Worm (Caenorhabditis elegans): ENCODE measurements around the gene W04D12.1.

W04D12.1 gene

DNA sequence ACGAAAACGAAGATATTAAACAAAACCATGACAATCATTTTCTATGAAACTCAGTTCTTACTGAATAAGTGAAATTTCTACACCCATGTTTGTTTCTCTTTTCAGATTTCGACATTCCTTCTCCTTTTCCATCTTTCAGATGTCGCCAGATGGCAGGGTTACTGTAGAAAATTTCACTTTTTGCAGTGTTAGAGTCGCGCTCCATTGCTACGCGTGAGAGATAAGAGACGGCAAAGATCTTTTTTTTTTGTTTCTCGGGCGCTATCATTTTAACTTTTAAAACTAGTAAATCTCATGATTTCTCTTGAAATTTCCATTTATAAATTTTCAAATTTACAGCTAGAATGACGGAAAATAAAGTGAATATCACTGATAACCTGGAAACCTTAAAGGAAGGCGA, 41.5 kb downstream of the W04D12.1 start, which contains the start of the genes mig-21 and F01F1.2:
Gene mig-21, minus strand, starts transcription at position 166 of the 400 bp plus-strand sequence.
Gene F01F1.2, plus strand, starts transcription at position 340 of the 400 bp plus-strand sequence.
- TF ChIP-seq nhr-237 (tag; optimal IDR thresholded peaks at IDR 0.05) (no peak), sem-2 (GFP tag; optimal IDR thresholded peaks at IDR 0.05) (no peak), mls-2 (tag; optimal IDR thresholded peaks at IDR 0.05) (no peak), lsy-2 (tag; optimal IDR thresholded peaks at IDR 0.05) (peak; percentile 62), mab-5 (tag; optimal IDR thresholded peaks at IDR 0.05) (no peak), M03D4.4 (tag; optimal IDR thresholded peaks at IDR 0.05) (no peak), tbx-8 (GFP tag; optimal IDR thresholded peaks at IDR 0.05) (no peak)

DNA sequence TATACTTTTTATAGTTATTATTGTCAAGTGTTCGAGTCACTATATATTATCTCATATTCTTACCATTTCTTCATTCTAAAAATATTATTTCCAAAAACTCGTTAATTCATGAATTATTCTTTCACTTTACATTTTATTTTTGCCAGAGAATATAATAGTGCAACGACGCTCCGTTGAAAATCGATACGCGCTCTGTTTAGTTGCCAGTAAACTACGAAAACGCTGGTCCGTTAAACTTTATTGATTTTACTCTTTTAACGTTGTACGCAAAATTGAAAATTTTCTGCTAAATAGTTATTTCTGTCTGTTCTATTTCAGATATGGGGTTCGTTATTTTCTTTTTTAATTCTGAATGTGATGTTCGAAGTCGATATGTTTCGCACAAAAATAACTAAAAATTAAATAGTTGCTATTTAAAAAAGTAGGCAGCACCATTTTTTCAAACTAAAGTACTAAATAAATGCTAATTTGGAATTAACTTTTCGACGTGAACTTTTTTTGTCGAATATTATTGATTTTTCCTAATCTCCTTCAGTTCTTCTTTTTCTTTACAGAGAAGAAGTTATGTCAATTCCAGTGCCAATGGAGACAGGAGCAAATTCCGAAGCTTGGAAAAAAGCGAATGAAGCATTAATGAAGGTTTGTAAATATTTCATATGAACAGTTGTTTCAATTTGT, 42.7 kb downstream of the W04D12.1 start, which contains the start of gene hpo-10:
Gene hpo-10, plus strand, starts transcription at position 199 of the 678 bp plus-strand sequence.
- TF ChIP-seq lin-13 (tag; optimal IDR thresholded peaks at IDR 0.05): no peak
- TF ChIP-seq nhr-76 (tag; optimal IDR thresholded peaks at IDR 0.05): no peak
- no peak for TF ChIP-seq mep-1 (tag; optimal IDR thresholded peaks at IDR 0.05)
- TF ChIP-seq drap-1 (GFP tag; optimal IDR thresholded peaks at IDR 0.05): no peak
- TF ChIP-seq ces-1 (GFP tag; optimal IDR thresholded peaks at IDR 0.05): peak; percentile 31
- no peak for TF ChIP-seq lsy-2 (tag; optimal IDR thresholded peaks at IDR 0.05)
- TF ChIP-seq M03D4.4 (tag; optimal IDR thresholded peaks at IDR 0.05): no peak
- TF ChIP-seq nhr-237 (tag; optimal IDR thresholded peaks at IDR 0.05): no peak
- TF ChIP-seq lin-32 (GFP tag; optimal IDR thresholded peaks at IDR 0.05): no peak
- TF ChIP-seq ceh-39 (tag; optimal IDR thresholded peaks at IDR 0.05): peak; percentile 52

DNA sequence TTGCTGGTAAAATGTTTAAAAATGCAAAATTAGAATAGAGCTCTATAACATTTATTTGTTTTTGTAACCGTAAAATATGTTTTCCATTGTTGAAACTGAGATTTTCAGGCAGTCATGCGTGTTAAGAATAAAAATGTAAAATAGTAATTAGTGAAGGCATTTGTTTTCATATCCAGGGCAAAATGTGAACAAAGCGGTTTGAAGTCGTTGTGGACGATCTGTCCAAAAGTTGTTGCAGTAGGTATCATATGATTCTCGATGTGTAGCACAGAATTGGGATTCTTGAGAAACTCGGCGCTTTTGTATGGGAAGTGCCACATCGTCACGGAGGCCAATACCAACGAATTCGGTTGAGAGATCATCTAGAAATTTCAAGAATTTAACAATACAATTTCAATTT, 45.6 kb downstream of the W04D12.1 start:
- TF ChIP-seq ceh-43 (GFP tag; optimal IDR thresholded peaks at IDR 0.05): no peak
- TF ChIP-seq ham-2 (GFP tag; optimal IDR thresholded peaks at IDR 0.05): no peak
- TF ChIP-seq cnd-1 (tag; optimal IDR thresholded peaks at IDR 0.05): no peak
- TF ChIP-seq mab-5 (tag; optimal IDR thresholded peaks at IDR 0.05): no peak
- TF ChIP-seq sptf-1 (tag; optimal IDR thresholded peaks at IDR 0.05): no peak
- TF ChIP-seq ceh-83 (GFP tag; optimal IDR thresholded peaks at IDR 0.05): no peak
- TF ChIP-seq lsy-2 (tag; optimal IDR thresholded peaks at IDR 0.05): no peak
- no peak for TF ChIP-seq elt-1 (tag; optimal IDR thresholded peaks at IDR 0.05; ENCODE audit: borderline replicate concordance, insufficient read depth)

DNA sequence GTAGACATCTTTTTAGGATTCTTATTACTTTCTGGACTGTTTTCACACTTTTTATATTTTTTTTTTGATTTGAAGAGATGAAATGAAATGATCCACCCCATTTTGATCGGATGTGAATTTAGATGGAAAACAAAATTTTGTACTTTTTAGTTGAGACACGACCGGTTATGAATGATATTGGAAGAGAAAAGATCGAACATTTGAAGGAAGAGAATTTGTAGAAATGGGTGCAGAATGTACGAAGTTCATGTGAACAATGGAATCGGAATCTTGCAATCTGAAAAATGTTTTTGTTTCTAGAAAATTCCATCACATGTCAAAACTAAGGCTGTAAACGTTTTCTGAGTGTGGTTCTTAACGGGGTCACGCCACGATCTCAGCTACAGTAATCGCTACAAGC, 46.1 kb downstream of the W04D12.1 start, which contains the start of gene F01F1.14:
Gene F01F1.14, minus strand, starts transcription at position 101 of the 400 bp plus-strand sequence.
- no peak for TF ChIP-seq lin-32 (GFP tag; optimal IDR thresholded peaks at IDR 0.05)

DNA sequence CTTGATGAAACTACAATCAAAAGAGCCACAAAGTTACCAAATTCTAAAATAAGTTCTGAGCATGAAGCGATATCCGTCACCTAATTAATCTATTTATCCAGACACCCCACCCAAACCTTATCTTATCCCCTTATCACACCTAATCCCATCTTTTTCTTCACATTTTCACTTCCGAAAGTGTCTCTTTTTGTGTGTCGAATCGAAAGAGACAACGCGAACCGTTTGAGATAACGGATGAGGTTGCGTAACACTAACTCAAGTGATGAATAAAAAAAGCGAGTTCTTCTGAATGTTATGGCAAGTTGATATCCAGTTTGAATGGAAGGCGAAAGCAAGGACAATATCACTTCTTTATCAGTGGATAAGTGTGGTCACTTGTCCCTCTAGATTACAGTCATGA, 46.8 kb downstream of the W04D12.1 start:
- TF ChIP-seq snpc-4 (tag; optimal IDR thresholded peaks at IDR 0.05): no peak
- TF ChIP-seq ceh-83 (GFP tag; optimal IDR thresholded peaks at IDR 0.05): no peak
- TF ChIP-seq ceh-43 (GFP tag; optimal IDR thresholded peaks at IDR 0.05): no peak
- no peak for TF ChIP-seq mep-1 (tag; optimal IDR thresholded peaks at IDR 0.05)
- no peak for TF ChIP-seq cnd-1 (tag; optimal IDR thresholded peaks at IDR 0.05)
- TF ChIP-seq sptf-1 (tag; optimal IDR thresholded peaks at IDR 0.05): no peak
- no peak for TF ChIP-seq nhr-2 (tag; optimal IDR thresholded peaks at IDR 0.05)
- no peak for TF ChIP-seq mab-5 (tag; optimal IDR thresholded peaks at IDR 0.05)
- TF ChIP-seq elt-3 (tag; optimal IDR thresholded peaks at IDR 0.05): no peak
- no peak for TF ChIP-seq zip-8 (tag; optimal IDR thresholded peaks at IDR 0.05)
- no peak for TF ChIP-seq bed-3 (GFP tag; optimal IDR thresholded peaks at IDR 0.05)
- no peak for TF ChIP-seq elt-1 (tag; optimal IDR thresholded peaks at IDR 0.05; ENCODE audit: borderline replicate concordance, insufficient read depth)
- no peak for TF ChIP-seq ham-2 (GFP tag; optimal IDR thresholded peaks at IDR 0.05)
- TF ChIP-seq sem-2 (GFP tag; optimal IDR thresholded peaks at IDR 0.05): no peak
- no peak for TF ChIP-seq hlh-1 (tag; optimal IDR thresholded peaks at IDR 0.05)
- no peak for TF ChIP-seq M03D4.4 (tag; optimal IDR thresholded peaks at IDR 0.05)
- TF ChIP-seq nhr-237 (tag; optimal IDR thresholded peaks at IDR 0.05): no peak
- no peak for TF ChIP-seq unc-39 (tag; optimal IDR thresholded peaks at IDR 0.05)
- no peak for TF ChIP-seq unc-120 (tag; optimal IDR thresholded peaks at IDR 0.05; ENCODE audit: poor library complexity, severe bottlenecking)
- TF ChIP-seq tbx-8 (GFP tag; optimal IDR thresholded peaks at IDR 0.05): no peak

DNA sequence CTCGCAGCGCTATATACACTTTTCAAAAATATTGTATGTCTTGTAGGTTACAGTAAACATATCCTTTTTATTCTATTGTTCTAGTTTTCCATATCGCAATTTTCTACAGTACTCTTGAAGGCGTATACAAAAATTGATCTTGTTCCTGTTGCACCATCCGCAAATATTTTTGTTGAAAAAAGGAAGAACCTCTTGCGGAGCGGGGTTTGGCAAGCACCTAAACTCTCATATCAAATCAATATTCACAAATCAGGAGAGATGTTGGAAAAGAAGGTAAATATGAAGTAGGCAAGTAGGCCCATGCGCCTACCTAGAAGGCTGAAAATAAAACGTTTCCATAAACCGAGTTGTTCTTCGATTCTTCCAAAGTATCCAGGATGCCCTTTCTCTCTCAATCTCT, 47.3 kb downstream of the W04D12.1 start, which contains the start of gene C28H8.5:
Gene C28H8.5, plus strand, starts transcription at position 301 of the 400 bp plus-strand sequence.
- TF ChIP-seq unc-39 (tag; optimal IDR thresholded peaks at IDR 0.05) (no peak), elt-1 (tag; optimal IDR thresholded peaks at IDR 0.05; ENCODE audit: borderline replicate concordance, insufficient read depth) (no peak), sptf-1 (tag; optimal IDR thresholded peaks at IDR 0.05) (no peak), elt-3 (tag; optimal IDR thresholded peaks at IDR 0.05) (no peak), unc-120 (tag; optimal IDR thresholded peaks at IDR 0.05; ENCODE audit: poor library complexity, severe bottlenecking) (no peak)

Measured in whole organism, mixed stage, embryonic.